Worm (Caenorhabditis elegans) whole organism, L3 larva: Measurements from ENCODE around the gene sel-8.
A peak's percentile ranks its signal among the peaks of the same experiment; 100 is the strongest.

Experiments used
- ama-1 ChIP-seq: fragments of 150-350 bp; optimal IDR thresholded peaks from 2 replicates; lab custom pipeline; 2018
- ceh-82 ChIP-seq: fragments of 150-350 bp; optimal IDR thresholded peaks from 2 replicates; lab custom pipeline; 2014; ENCODE audit warnings: missing biosample characterization, missing genetic modification characterization
- egl-27 ChIP-seq: sonication (generic microtip); optimal IDR thresholded peaks from 4 replicates; lab custom pipeline; 2017; ENCODE audit warnings: missing biosample characterization, missing genetic modification reagents, missing genetic modification characterization
- eor-1 ChIP-seq, 2 experiments: fragments of 150-350 bp; optimal IDR thresholded peaks; 2 replicates each; lab custom pipeline; 2014 to 2018; ENCODE audit warnings: missing biosample characterization in 2 of 2, missing genetic modification characterization in 2 of 2
- fkh-10 ChIP-seq: sonication (generic microtip); optimal IDR thresholded peaks from 2 replicates; lab custom pipeline; 2017; ENCODE audit warnings: missing biosample characterization, missing genetic modification reagents, missing genetic modification characterization
- fkh-2 ChIP-seq: fragments of 150-350 bp; optimal IDR thresholded peaks from 2 replicates; lab custom pipeline; 2014; ENCODE audit warnings: missing biosample characterization, missing genetic modification reagents, missing genetic modification characterization
- lin-15B ChIP-seq: fragments of 150-350 bp; optimal IDR thresholded peaks from 2 replicates; lab custom pipeline; 2014; ENCODE audit warnings: missing biosample characterization, missing genetic modification characterization
- nhr-11 ChIP-seq: fragments of 150-350 bp; optimal IDR thresholded peaks from 2 replicates; lab custom pipeline; 2014; ENCODE audit warnings: missing biosample characterization, missing genetic modification characterization
- nhr-12 ChIP-seq: fragments of 150-350 bp; optimal IDR thresholded peaks from 2 replicates; lab custom pipeline; 2014; ENCODE audit warnings: missing biosample characterization, missing genetic modification characterization
- pqm-1 ChIP-seq: fragments of 150-350 bp; optimal IDR thresholded peaks from 2 replicates; lab custom pipeline; 2017; ENCODE audit warnings: missing biosample characterization, missing genetic modification characterization, inconsistent platforms
- snpc-4 ChIP-seq: fragments of 150-350 bp; optimal IDR thresholded peaks from 2 replicates; lab custom pipeline; 2014; ENCODE audit warnings: missing biosample characterization, missing genetic modification characterization
- tbx-2 ChIP-seq: sonication (generic microtip); optimal IDR thresholded peaks from 2 replicates; lab custom pipeline; 2016; ENCODE audit warnings: mild to moderate bottlenecking, missing genetic modification characterization, missing compliant biosample characterization

DNA sequence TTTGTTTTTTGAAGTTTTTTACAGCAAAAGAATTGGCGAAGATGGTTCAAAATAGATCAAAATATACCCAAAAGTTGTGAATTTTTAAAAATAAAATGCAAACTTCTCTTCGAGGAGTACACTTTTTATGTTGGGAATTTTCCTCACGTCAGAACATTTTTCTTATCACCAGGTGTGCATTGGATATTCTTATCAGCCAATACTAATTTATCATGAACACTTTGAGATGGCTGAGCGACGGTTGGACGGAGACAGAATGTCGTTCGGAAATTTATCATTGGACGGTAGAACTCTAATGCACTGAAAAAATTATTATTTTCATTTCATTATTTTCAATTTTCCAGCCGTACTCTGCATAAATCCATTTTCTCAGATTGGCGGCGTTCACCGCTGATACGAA is 22.4 kb upstream of the sel-8 start:
- TF ChIP-seq snpc-4 (no peak), ceh-82 (tag; lab: Kevin White, UChicago) (no peak), egl-27 (tag; lab: Kevin White, UChicago) (no peak), fkh-10 (GFP tag; lab: Kevin White, UChicago) (no peak), tbx-2 (no peak), nhr-11 (tag; lab: Kevin White, UChicago) (no peak), ama-1 (lab: Kevin White, UChicago) (no peak), eor-1 (tag; optimal IDR thresholded peaks at IDR 0.05; lab: Kevin White, UChicago) (no peak), fkh-2 (tag; lab: Kevin White, UChicago) (no peak), lin-15B (no peak), pqm-1 (tag; lab: Kevin White, UChicago) (peak; percentile 9), nhr-12 (tag; lab: Kevin White, UChicago) (no peak)
